Worm (Caenorhabditis elegans): Measurements from ENCODE around the gene F16H6.3.
"Not testable (repeated sequence)": the region's sequence is repeated elsewhere in the genome, so short reads cannot be mapped to it uniquely, and the experiment has no call there.

The F16H6.3 gene

DNA sequence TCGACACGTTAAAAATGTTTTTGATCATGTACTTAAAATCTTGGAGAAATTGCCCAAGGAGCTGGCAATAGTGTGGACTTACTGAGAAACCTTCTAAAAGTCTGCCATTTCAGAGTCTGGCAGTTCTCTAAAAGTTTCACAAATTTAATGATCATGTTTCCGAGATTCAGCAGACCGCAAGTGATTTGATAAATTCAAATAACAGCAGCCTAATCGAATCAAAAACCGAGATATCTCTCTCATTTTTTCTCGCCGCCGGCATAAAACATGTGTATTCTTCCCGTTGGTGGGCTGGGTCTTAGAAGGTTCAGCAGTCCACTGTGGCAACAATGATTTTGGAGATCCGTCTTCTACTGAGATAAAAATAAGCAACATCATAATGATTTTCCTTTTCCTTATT, 5.9 kb upstream of the F16H6.3 start, which contains the start of gene clec-246:
TSS of gene clec-246 (plus strand) at position 301 of the 400 bp plus-strand sequence.
- no peak for TF ChIP-seq him-1 (tag; optimal IDR thresholded peaks at IDR 0.05)
- TF ChIP-seq dao-5 (tag; optimal IDR thresholded peaks at IDR 0.05), result no peak

- no peak for TF ChIP-seq dao-5 (tag; optimal IDR thresholded peaks at IDR 0.05)
- TF ChIP-seq him-1 (tag; optimal IDR thresholded peaks at IDR 0.05), result no peak
- TF ChIP-seq W03F9.2 (tag; optimal IDR thresholded peaks at IDR 0.05), result no peak
Observed at ce11 chrV:18191128-18191527, 4.0 kb upstream of the F16H6.3 start, which contains the start of gene clec-42. TSS of gene clec-42 (plus strand) at chrV:18191412.

DNA sequence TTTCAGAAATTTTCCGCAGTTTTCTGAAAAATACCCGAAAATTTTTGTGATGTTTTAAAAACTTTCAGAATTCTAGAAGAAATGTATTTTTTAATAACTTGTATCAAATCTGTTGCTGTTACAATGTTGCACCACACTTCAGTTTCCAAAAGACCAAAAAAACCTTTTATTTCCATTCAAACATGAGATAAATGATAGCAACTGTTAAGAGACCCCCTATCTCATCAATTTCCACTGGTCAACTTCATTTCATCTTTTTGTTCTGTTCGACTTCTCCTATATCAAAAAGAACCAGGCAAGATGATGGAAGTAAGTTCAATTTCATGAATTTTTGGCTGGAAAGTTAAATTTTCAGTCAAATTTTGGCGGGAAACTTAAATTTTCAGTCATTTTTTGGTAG, 3.3 kb downstream of the F16H6.3 start, which contains the start of gene F16H6.4:
TSS of gene F16H6.4 (plus strand) at position 301 of the 400 bp plus-strand sequence.
- TF ChIP-seq dao-5 (tag; optimal IDR thresholded peaks at IDR 0.05) (no peak), him-1 (tag; optimal IDR thresholded peaks at IDR 0.05) (no peak), W03F9.2 (tag; optimal IDR thresholded peaks at IDR 0.05) (no peak)

DNA sequence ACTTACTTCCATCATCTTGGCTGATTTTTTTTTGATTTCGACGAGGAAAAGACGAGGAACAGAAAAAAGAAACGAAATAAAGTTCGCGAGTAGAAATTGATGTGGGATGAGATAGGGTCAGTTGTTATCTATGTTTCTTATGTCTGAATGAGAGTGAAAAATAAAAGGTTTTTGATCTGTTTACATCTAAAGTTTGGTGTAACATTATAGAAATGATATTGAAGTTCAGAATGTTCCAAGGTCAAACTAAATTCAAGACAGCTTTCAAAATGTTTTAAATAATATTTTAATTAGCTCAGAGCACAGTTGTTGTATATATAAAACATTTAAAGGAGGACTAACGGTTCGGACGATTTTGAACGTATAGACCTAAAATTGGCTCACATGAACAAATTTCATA, 14.0 kb downstream of the F16H6.3 start, which contains the start of gene F16H6.7:
TSS of gene F16H6.7 (minus strand) at position 101 of the 400 bp plus-strand sequence.
- no peak for TF ChIP-seq him-1 (tag; optimal IDR thresholded peaks at IDR 0.05)
- TF ChIP-seq W03F9.2 (tag; optimal IDR thresholded peaks at IDR 0.05), result no peak
- TF ChIP-seq dao-5 (tag; optimal IDR thresholded peaks at IDR 0.05), result no peak

DNA sequence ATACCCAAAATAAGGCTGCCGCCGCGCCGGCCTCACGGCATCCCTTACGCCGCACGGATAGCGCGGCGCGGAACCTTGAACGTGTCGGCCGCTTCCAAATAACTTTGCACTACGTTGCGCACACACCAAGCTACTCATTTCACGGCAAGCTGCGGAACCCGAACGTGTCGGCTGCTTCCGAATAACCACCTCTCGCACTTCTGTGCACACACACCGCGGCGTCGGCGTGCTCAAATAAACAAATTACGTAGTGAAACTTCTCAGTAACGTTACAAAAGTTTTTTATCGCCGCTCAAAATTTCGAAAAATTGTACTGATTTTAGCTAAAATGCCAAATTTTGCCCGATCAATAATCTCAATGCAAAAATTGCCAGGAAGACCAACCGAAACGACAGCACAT, 17.7 kb downstream of the F16H6.3 start:
- no peak for TF ChIP-seq him-1 (tag; optimal IDR thresholded peaks at IDR 0.05)
- no peak for TF ChIP-seq W03F9.2 (tag; optimal IDR thresholded peaks at IDR 0.05)
- no peak for TF ChIP-seq dao-5 (tag; optimal IDR thresholded peaks at IDR 0.05)

DNA sequence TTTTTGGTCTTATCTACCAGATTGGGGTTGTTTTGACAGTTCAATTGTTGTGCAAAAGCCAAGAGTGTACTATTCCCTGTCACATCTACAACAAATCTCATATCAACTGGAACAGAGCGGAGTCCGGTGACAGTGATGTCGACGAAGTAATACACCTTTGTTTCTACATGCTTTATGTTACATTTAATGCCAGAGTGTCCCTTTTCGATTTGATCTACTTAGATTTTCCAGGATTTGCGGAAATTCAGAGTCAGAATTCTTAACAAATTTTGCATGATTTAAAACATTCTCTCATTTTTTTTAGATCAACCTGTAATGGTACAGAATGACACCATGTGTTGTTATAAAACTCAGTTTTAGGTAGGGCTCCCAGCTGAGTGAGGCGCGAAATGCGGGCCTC, 21.1 kb downstream of the F16H6.3 start, which contains the start of gene F16H6.8:
TSS of gene F16H6.8 (minus strand) at position 101 of the 400 bp plus-strand sequence.
- not testable (repeated sequence) for TF ChIP-seq him-1, dao-5, W03F9.2 (tag; optimal IDR thresholded peaks at IDR 0.05)

DNA sequence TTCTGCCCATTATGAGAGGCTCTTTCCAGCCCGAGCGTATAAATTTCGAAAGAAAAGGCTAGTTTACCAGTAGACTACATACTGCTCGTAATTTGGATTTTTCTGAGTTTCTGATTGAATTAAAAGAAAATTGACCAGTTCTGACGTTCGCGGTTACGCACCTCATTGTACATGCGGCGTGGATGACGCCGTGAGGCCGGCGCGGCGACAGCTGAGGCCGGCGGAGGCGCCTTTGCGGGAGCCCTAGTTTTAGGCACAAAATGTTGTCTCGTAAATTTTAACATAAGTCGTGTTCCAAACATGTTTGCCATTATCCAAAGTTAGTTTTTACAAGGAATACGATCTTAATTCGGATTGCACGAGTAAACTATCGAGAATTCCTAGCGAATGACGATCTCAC, 21.7 kb downstream of the F16H6.3 start, which contains the start of gene F16H6.9:
TSS of gene F16H6.9 (plus strand) at position 301 of the 400 bp plus-strand sequence.
- not testable (repeated sequence) for TF ChIP-seq dao-5, him-1, W03F9.2 (tag; optimal IDR thresholded peaks at IDR 0.05)

DNA sequence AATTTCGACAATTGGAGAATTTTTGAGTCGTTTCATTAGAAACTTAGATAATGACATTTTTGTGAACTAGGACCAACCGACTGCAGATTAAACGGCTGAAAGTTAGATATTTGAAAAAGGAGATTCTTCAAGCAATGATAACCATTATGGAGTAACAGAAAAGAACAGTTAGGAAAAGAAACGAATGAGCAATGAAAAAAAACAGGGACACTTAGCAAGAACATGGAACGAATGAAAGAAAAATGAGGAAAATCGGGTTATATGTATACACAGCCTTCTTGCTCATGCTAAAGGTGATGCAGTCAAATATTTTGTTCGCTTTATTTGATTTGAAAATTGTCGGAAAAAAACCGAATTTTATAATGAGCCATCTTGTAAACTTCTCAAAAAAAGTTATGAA, 29.2 kb downstream of the F16H6.3 start, which contains the start of gene F16H6.10:
TSS of gene F16H6.10 (minus strand) at position 101 of the 400 bp plus-strand sequence.
- TF ChIP-seq dao-5 (tag; optimal IDR thresholded peaks at IDR 0.05), result no peak
- no peak for TF ChIP-seq him-1 (tag; optimal IDR thresholded peaks at IDR 0.05)
- TF ChIP-seq W03F9.2 (tag; optimal IDR thresholded peaks at IDR 0.05), result no peak

DNA sequence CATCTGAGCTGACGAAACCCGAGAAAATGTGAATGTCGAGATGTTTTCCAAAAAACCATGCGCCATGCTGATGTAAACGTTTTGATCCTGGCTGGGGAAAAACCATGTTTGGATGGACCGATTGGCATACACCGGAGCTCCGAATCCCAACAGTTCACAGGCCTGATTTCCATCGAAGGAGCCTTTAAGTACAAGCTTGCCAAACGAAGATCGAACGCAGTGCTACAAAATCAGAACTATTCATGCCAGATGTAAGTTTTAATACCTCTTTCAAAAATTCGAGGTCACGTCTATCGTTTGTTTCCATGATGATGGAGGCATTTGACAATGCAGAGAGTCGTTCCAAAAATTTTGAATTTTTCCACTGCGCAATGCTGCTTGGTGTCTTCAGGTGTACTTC, 40.7 kb downstream of the F16H6.3 start:
- TF ChIP-seq W03F9.2 (tag; optimal IDR thresholded peaks at IDR 0.05) (no peak), dao-5 (tag; optimal IDR thresholded peaks at IDR 0.05) (no peak), him-1 (tag; optimal IDR thresholded peaks at IDR 0.05) (no peak)

- no peak for TF ChIP-seq him-1 (tag; optimal IDR thresholded peaks at IDR 0.05)
- no peak for TF ChIP-seq dao-5 (tag; optimal IDR thresholded peaks at IDR 0.05)
- TF ChIP-seq W03F9.2 (tag; optimal IDR thresholded peaks at IDR 0.05), result no peak
Observed at ce11 chrV:18236714-18237288, 41.7 kb downstream of the F16H6.3 start, which contains the start of gene R10E8.3. TSS of gene R10E8.3 (minus strand) at chrV:18236764.

ce11 chrV:18241328-18241727, 46.2 kb downstream of the F16H6.3 start, which contains the start of gene R10E8.8:
TSS of gene R10E8.8 (minus strand) at chrV:18241670.
- TF ChIP-seq him-1 (tag; optimal IDR thresholded peaks at IDR 0.05) (no peak), dao-5 (tag; optimal IDR thresholded peaks at IDR 0.05) (no peak), W03F9.2 (tag; optimal IDR thresholded peaks at IDR 0.05) (peak; percentile 30)

DNA sequence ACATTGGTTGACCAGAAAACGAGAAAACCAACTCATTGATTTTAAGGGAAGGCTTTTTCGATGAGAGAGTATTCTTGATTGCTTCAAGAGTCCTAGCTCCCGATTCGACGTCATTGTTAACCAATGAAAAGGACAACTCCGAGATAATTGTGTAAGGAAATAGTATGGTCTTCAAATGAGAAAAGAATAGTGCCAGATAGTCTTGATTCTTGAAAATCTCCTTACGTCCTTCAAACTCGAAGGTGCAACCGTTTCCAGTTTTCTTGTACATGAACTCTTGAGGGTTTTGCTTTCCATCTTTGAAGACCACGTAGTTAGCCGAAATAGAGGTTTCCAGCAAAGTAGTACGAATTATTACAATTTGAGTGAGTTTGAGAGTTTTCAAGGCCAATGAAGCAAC, 48.1 kb downstream of the F16H6.3 start:
- TF ChIP-seq W03F9.2 (tag; optimal IDR thresholded peaks at IDR 0.05) (no peak), dao-5 (tag; optimal IDR thresholded peaks at IDR 0.05) (no peak), him-1 (tag; optimal IDR thresholded peaks at IDR 0.05) (no peak)

ce11 chrV:18244408-18244807, 49.3 kb downstream of the F16H6.3 start:
- TF ChIP-seq him-1 (tag; optimal IDR thresholded peaks at IDR 0.05) (no peak), dao-5 (tag; optimal IDR thresholded peaks at IDR 0.05) (no peak), W03F9.2 (tag; optimal IDR thresholded peaks at IDR 0.05) (no peak)

DNA sequence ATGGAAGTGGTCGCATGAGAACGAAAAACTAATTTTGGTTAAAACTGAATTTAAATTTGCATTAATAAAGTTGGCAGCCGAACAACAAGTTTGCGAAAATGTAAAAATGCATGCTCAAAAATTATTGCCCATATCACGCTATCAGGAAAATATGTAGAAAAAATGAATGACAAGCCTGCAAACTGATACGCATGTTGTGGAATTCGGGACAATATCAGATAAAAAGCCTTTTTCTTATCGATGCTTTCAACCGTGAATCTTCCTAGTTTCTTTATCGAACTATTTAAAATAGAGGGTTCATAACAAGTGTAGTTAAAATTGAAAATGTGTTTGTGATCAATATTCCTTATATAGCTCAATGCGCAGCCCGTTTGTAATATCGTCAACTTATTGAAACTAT, 51.0 kb downstream of the F16H6.3 start:
- TF ChIP-seq dao-5 (tag; optimal IDR thresholded peaks at IDR 0.05), result no peak
- no peak for TF ChIP-seq him-1 (tag; optimal IDR thresholded peaks at IDR 0.05)
- TF ChIP-seq W03F9.2 (tag; optimal IDR thresholded peaks at IDR 0.05), result no peak
